Worm (Caenorhabditis elegans): ENCODE measurements around the gene bre-5.

- TF ChIP-seq mdl-1 (tag; optimal IDR thresholded peaks at IDR 0.05) (no peak), unc-62 (GFP tag; optimal IDR thresholded peaks at IDR 0.05) (no peak), nhr-11 (tag; optimal IDR thresholded peaks at IDR 0.05) (no peak)
Observed at ce11 chrIV:12089551-12089950, 38.5 kb upstream of the bre-5 start, which contains the start of gene F11A10.6.
